Fruit fly (Drosophila melanogaster): ENCODE data around the gene beta-Spec.

The beta-Spec gene

DNA sequence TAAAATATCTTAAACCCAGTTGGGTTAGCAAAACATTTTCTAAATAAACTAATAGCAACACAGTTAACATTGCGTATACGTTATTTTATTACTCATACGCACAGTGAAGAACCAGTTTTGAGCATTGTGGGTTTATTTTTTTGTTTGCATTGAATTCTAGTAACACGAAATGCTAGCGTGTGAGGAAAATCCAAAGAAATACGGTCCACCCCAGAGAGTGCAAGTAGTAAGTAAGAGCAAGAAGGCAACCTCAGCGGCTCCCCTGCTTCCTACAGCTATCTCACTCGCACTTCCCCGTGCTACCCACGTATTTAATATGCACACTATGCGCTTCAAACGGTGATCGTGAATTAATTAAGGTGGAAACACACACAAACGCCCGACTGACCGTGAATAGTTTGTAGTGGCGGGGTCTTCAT, 32.2 kb upstream of the beta-Spec start (continued):
- TF ChIP-seq CG4854 (GFP tag; optimal IDR thresholded peaks at IDR 0.05) (peak; percentile 74), CG12236 (GFP tag; optimal IDR thresholded peaks at IDR 0.05) (peak; percentile 65), danr (GFP tag; IDR thresholded peaks at IDR 0.05) (peak; percentile 72), CG7786 (GFP tag; optimal IDR thresholded peaks at IDR 0.05) (peak; percentile 81), scrt (GFP tag; optimal IDR thresholded peaks at IDR 0.05) (peak; percentile 75), CG6813 (GFP tag; optimal IDR thresholded peaks at IDR 0.05) (peak; percentile 82), CG32532 (GFP tag; IDR thresholded peaks at IDR 0.05) (peak; percentile 83), pzg (GFP tag; optimal IDR thresholded peaks at IDR 0.05) (peak; percentile 9), Tbp (GFP tag; optimal IDR thresholded peaks at IDR 0.05) (no peak), kah (GFP tag; optimal IDR thresholded peaks at IDR 0.05) (peak; percentile 84), CG32767 (GFP tag; IDR thresholded peaks at IDR 0.05) (peak; percentile 54), amos (GFP tag; IDR thresholded peaks at IDR 0.05; ENCODE audit: partially characterized antibody) (no peak), CG15601 (tag; optimal IDR thresholded peaks at IDR 0.05) (peak; percentile 73), Sin3A (optimal IDR thresholded peaks at IDR 0.05) (no peak), CG34376 (GFP tag; optimal IDR thresholded peaks at IDR 0.05) (peak; percentile 90), CG7745 (tag; optimal IDR thresholded peaks at IDR 0.05) (no peak), CG6854 (GFP tag; optimal IDR thresholded peaks at IDR 0.05) (peak; percentile 91), dysf (GFP tag; IDR thresholded peaks at IDR 0.05) (peak; percentile 90), bigmax (GFP tag; optimal IDR thresholded peaks at IDR 0.05) (no peak), wek (GFP tag; optimal IDR thresholded peaks at IDR 0.05) (peak; percentile 82), en (GFP tag; optimal IDR thresholded peaks at IDR 0.05) (peak; percentile 55), crc (GFP tag; optimal IDR thresholded peaks at IDR 0.05) (peak; percentile 71), trh (GFP tag; optimal IDR thresholded peaks at IDR 0.05) (peak; percentile 47), pfk (GFP tag; optimal IDR thresholded peaks at IDR 0.05) (no peak), caup (GFP tag; optimal IDR thresholded peaks at IDR 0.05; ENCODE audit: severe bottlenecking) (peak; percentile 83), Fer3 (tag; optimal IDR thresholded peaks at IDR 0.05) (peak; percentile 89), gsb-n (tag; optimal IDR thresholded peaks at IDR 0.05) (peak; percentile 60), zen2 (GFP tag; IDR thresholded peaks at IDR 0.05; ENCODE audit: partially characterized antibody) (no peak), twi (tag; optimal IDR thresholded peaks at IDR 0.05) (peak; percentile 58), CG2712 (tag; optimal IDR thresholded peaks at IDR 0.05) (peak; percentile 88), Chrac-16 (GFP tag; optimal IDR thresholded peaks at IDR 0.05) (peak; percentile 61), sens (GFP tag) (peak; percentile 97), CG16779 (GFP tag; IDR thresholded peaks at IDR 0.05) (no peak; the same call in 1 of the 2 replicates), CG15696 (tag; optimal IDR thresholded peaks at IDR 0.05) (peak; percentile 56), CG10565 (GFP tag; optimal IDR thresholded peaks at IDR 0.05) (peak; percentile 15), dmrt11E (tag; optimal IDR thresholded peaks at IDR 0.05) (no peak), vnd (GFP tag; IDR thresholded peaks at IDR 0.05; ENCODE audit: partially characterized antibody) (no peak), CG3163 (GFP tag; optimal IDR thresholded peaks at IDR 0.05) (peak; percentile 10), CG15514 (GFP tag; optimal IDR thresholded peaks at IDR 0.05) (peak; percentile 84), CG11504 (tag; optimal IDR thresholded peaks at IDR 0.05) (peak; percentile 92), gce (GFP tag; IDR thresholded peaks at IDR 0.05) (peak; percentile 51; the same call in 1 of the 3 replicates), CG2889 (GFP tag; IDR thresholded peaks at IDR 0.05) (0 out of 3 replicates have a peak, but pooled peaks have one; percentile 52), CG11398 (GFP tag; optimal IDR thresholded peaks at IDR 0.05) (peak; percentile 40), Max (GFP tag; optimal IDR thresholded peaks at IDR 0.05) (peak; percentile 77), CG13894 (tag; optimal IDR thresholded peaks at IDR 0.05) (peak; percentile 78), HmgZ (tag; optimal IDR thresholded peaks at IDR 0.05) (peak; percentile 91), da (GFP tag; optimal IDR thresholded peaks at IDR 0.05) (peak; percentile 62), ara (GFP tag; IDR thresholded peaks at IDR 0.05) (0 out of 2 replicates have a peak, but pooled peaks have one; percentile 6), cg (GFP tag; optimal IDR thresholded peaks at IDR 0.05) (peak; percentile 26), CG13287 (GFP tag; IDR thresholded peaks at IDR 0.05; ENCODE audit: partially characterized antibody) (no peak)
